Worm (Caenorhabditis elegans): ENCODE measurements around the gene R02F2.4.

DNA sequence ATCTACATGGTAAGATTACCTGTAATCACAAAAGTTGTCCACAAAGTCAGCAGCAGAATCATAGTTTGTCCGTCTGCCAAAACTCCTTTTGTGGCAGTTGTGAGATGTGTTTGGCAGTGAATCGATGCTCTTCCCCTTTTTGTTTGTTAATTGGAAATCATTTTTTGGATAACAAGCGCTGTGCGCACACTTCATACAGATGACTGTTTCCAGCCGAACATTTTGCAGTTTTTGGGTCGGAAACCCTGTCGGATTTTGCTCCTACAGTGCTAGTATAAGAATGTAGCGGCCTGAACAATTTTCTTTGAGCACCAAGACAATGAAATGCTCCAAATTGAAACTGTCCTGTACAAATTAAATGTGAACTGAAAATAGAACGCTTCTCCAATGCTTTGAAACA, 24.6 kb downstream of the R02F2.4 start, which contains the start of gene D1044.7:
- no peak for TF ChIP-seq ztf-4 (tag; optimal IDR thresholded peaks at IDR 0.05)
- no peak for TF ChIP-seq nhr-10 (tag; optimal IDR thresholded peaks at IDR 0.05)
- TF ChIP-seq nhr-11 (tag; optimal IDR thresholded peaks at IDR 0.05), result no peak
- TF ChIP-seq R02D3.7 (tag; optimal IDR thresholded peaks at IDR 0.05), result no peak
- no peak for TF ChIP-seq mab-5 (tag; optimal IDR thresholded peaks at IDR 0.05)
- TF ChIP-seq nhr-77 (tag; optimal IDR thresholded peaks at IDR 0.05), result no peak
- TF ChIP-seq nhr-25 (tag; optimal IDR thresholded peaks at IDR 0.05), result no peak
- no peak for TF ChIP-seq lin-39 (tag; optimal IDR thresholded peaks at IDR 0.05)
